Worm (Caenorhabditis elegans) whole organism, early embryonic: Measurements from ENCODE around the gene R10E8.8.

Experiments
- B0310.2 ChIP-seq: sonication (generic microtip); optimal IDR thresholded peaks from 2 replicates; lab custom pipeline; 2016; ENCODE audit warnings: mild to moderate bottlenecking, missing genetic modification characterization, missing compliant biosample characterization
- F13C5.2 ChIP-seq: sonication (generic microtip); optimal IDR thresholded peaks from 2 replicates; lab custom pipeline; 2017; ENCODE audit warnings: mild to moderate bottlenecking, missing genetic modification characterization, inconsistent platforms, missing compliant biosample characterization
- ama-1 ChIP-seq: fragments of 150-350 bp; optimal IDR thresholded peaks from 2 replicates; lab custom pipeline; 2014
- ceh-13 ChIP-seq: fragments of 200-800 bp; sonication (Bioruptor generic); optimal IDR thresholded peaks from 2 replicates; lab custom pipeline; 2018; ENCODE audit warnings: mild to moderate bottlenecking, missing genetic modification characterization, missing compliant biosample characterization
- flt-1 ChIP-seq: fragments of 200-800 bp; sonication (Bioruptor generic); IDR thresholded peaks from 2 replicates; pipeline ENCODE4 v1.3.6; 2022; ENCODE audit warnings: missing genetic modification characterization, missing compliant biosample characterization
- scrt-1 ChIP-seq: fragments of 200-800 bp; sonication (Bioruptor generic); IDR thresholded peaks from 2 replicates; pipeline ENCODE4 v1.3.6; 2022; ENCODE audit warnings: missing genetic modification characterization, missing compliant biosample characterization

DNA sequence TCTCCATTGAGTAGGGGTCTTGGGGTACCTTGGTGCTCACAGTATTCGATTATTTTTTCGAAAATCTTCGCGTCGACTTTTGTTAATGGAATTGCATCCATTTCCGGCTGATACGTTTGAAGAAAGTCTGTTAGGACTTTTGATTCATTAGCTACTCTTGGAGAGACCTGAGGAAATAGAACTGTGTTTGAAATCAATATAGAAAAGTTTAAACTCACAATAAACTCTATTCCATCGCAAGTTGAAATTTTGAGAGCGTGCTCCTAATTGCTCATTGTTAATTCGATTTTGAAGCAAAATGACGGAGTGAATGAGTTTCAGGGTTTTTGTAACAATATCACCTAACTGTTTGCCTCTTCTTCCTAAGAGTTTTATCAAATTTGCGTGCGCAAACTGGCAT lies 28.4 kb upstream of the R10E8.8 start, which contains the start of gene skr-6:
- TF ChIP-seq ceh-13 (GFP tag; lab: Kevin White, UChicago) (no peak), ama-1 (lab: Kevin White, UChicago) (no peak), F13C5.2 (tag; lab: Kevin White, UChicago) (no peak), B0310.2 (no peak), flt-1 (GFP tag; lab: Robert Waterston, UW) (no peak), scrt-1 (GFP tag; lab: Robert Waterston, UW) (no peak)
